Fruit fly (Drosophila melanogaster): Measurements from ENCODE around the gene CG31741.

CG31741 gene

DNA sequence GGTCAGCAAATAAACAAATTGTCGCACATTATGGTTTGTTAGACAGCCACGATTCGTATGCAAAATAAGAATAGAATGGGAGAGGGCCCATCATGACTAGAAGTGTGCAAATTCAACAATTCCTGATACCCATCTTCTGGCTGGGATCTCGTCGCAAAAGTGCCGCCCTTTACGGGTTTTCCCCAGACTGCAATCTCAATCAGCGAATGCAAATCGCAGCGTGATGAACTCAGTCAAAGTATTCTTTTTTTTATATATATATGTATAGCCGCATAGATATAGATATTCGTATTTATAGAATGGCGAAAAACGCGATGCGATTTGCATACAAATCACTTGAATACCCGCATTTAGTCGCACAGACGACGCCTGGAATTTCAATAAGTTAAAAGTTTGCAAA lies 38.9 kb downstream of the CG31741 start:
- TF ChIP-seq CG13204 (GFP tag; optimal IDR thresholded peaks at IDR 0.05) (no peak), Snoo (tag; optimal IDR thresholded peaks at IDR 0.05) (no peak), CG17806 (tag; optimal IDR thresholded peaks at IDR 0.05) (no peak), fd96Ca (GFP tag; IDR thresholded peaks at IDR 0.05) (no peak), CG12605 (GFP tag; IDR thresholded peaks at IDR 0.05) (no peak), CG10348 (GFP tag; IDR thresholded peaks at IDR 0.05) (no peak), CG15710 (tag; optimal IDR thresholded peaks at IDR 0.05) (no peak), CG34367 (tag; optimal IDR thresholded peaks at IDR 0.05) (no peak), CG8301 (tag; optimal IDR thresholded peaks at IDR 0.05) (no peak)

DNA sequence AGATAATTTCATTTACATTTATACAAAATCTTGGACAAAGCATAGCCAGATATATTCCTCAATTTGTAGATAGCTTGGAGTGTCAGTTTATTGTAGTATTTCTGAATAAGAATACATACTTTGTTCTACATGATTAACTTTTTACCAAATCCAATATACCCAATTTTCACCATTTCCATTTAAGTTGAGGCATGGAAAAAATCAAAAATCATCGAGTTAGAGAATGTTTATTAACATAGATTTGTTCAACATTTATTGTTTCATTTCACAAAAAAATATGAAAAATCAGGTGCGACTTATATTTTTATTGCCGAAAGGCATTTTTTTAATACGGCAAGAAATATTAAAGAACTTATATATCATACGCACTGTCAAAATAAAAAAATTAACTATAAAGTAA lies 41.6 kb downstream of the CG31741 start, which contains the start of gene Grl36b:
TSS of gene Grl36b (minus strand) at position 101 of the 400 bp plus-strand sequence.
- TF ChIP-seq EcR (GFP tag; optimal IDR thresholded peaks at IDR 0.05) (no peak), gl (tag; optimal IDR thresholded peaks at IDR 0.05) (no peak)

- peak; percentile 93 for TF ChIP-seq EcR (GFP tag; optimal IDR thresholded peaks at IDR 0.05)
- no peak for TF ChIP-seq CG9948 (tag; optimal IDR thresholded peaks at IDR 0.05)
Measured at dm6 chr2L:18134615-18135014, 50.6 kb downstream of the CG31741 start.

All from whole organism, pupa.